Comparison of ENCODE assay signal across 2 worm cellular contexts in the genomic region with DNA sequence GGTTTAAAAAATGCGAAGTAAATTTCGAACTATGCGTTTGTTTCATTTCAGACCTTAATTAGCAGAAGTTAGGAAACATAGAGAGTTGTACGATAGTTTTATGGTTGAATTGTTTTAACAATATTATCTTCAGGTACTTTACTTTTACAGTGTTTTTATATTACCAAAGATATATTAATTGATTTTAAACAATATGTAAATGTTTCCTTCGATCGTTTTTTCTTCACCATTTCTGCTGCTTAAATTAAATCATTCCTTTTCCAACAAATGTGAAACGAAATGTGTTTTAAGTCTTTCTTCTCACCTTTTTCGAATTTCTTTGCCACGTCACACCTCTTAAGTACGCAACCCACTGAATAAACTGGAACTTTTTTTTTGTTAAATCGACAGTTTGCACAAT.
TF ChIP-seq lines count a peak whose summit lies in the region.

No protein-coding gene starts in this region.

TF ChIP-seq in whole organism, L3 larva, 47 proteins besides CTCF, POLR2A, EP300 and RAD21:
- peak; percentile 4 for TF ChIP-seq nhr-25 (tag; optimal IDR thresholded peaks at IDR 0.05; lab: Kevin White, UChicago)
- TF ChIP-seq fkh-10 (GFP tag; optimal IDR thresholded peaks at IDR 0.05; lab: Kevin White, UChicago), result no peak
- TF ChIP-seq elt-1 (tag; optimal IDR thresholded peaks at IDR 0.05; lab: Kevin White, UChicago), result no peak
- TF ChIP-seq elt-2 (tag; optimal IDR thresholded peaks at IDR 0.05; lab: Kevin White, UChicago), result no peak
- no peak for TF ChIP-seq hmg-11 (tag; optimal IDR thresholded peaks at IDR 0.05; lab: Kevin White, UChicago)
- no peak for TF ChIP-seq nhr-77 (tag; optimal IDR thresholded peaks at IDR 0.05; lab: Kevin White, UChicago)
- TF ChIP-seq elt-3 (tag; optimal IDR thresholded peaks at IDR 0.05; lab: Kevin White, UChicago), result no peak
- no peak for TF ChIP-seq skn-1 (tag; optimal IDR thresholded peaks at IDR 0.05; lab: Kevin White, UChicago)

TF ChIP-seq in whole organism, L4 larva, 104 proteins besides CTCF, POLR2A, EP300 and RAD21:
- TF ChIP-seq rbr-2 (tag; optimal IDR thresholded peaks at IDR 0.05; lab: Kevin White, UChicago) (no peak), zag-1 (tag; optimal IDR thresholded peaks at IDR 0.05; lab: Kevin White, UChicago) (no peak), fos-1 (tag; optimal IDR thresholded peaks at IDR 0.05; lab: Kevin White, UChicago) (no peak), arid-1 (GFP tag; conservative IDR thresholded peaks at IDR 0.05; lab: Robert Waterston, UW) (no peak), cey-2 (tag; optimal IDR thresholded peaks at IDR 0.05; lab: Kevin White, UChicago; ENCODE audit: borderline replicate concordance, insufficient read depth) (no peak), aha-1 (tag; lab: Kevin White, UChicago) (peak; percentile 93)
